Worm (Caenorhabditis elegans): ENCODE measurements around the gene str-253.

DNA sequence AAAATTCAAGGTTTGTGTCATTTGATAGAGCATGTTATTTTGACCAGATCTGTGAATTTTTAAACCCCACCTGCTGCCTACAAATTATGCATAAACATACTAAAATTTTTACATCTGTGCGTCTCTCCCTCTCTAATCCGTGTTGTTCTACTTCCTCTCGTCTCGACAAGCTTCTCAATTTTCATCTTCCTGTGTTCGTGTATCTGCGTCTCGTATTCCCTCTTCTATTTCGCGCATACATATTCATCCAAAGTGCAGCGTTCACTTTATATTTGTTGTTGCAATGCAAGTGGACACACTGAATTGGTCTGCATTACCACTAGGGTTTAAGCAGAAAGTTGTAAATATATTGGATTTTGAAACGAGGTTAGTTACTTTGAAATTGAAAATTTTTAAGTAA lies 24.1 kb upstream of the str-253 start, which contains the start of gene fbxa-137:
- TF ChIP-seq spr-3 (GFP tag; optimal IDR thresholded peaks at IDR 0.05): no peak
- TF ChIP-seq zag-1 (tag; optimal IDR thresholded peaks at IDR 0.05): no peak
